Worm (Caenorhabditis elegans) whole organism, L4 larva: Measurements from ENCODE around the gene cwf-19L2.

Experiments used
- lin-39 ChIP-seq: fragments of 150-350 bp; optimal IDR thresholded peaks from 2 replicates; lab custom pipeline; 2014; ENCODE audit warnings: missing biosample characterization, missing genetic modification reagents, missing genetic modification characterization
- sdz-12 ChIP-seq: fragments of 200-800 bp; sonication (Bioruptor generic); optimal IDR thresholded peaks from 2 replicates; lab custom pipeline; 2018; ENCODE audit warnings: mild to moderate bottlenecking, missing genetic modification characterization, missing compliant biosample characterization

- TF ChIP-seq sdz-12 (GFP tag; lab: Kevin White, UChicago) (no peak), lin-39 (tag; lab: Kevin White, UChicago) (no peak)
These were observed 30.4 kb upstream of the cwf-19L2 start for ce11 chrIII:7263028-7263427.
